Worm (Caenorhabditis elegans) whole organism, dauer: ENCODE data around the gene srg-5.

Experiments
- unc-62 ChIP-seq: sonication (generic microtip); optimal IDR thresholded peaks from 2 replicates; lab custom pipeline; 2017; ENCODE audit warnings: missing biosample characterization, missing genetic modification reagents, missing genetic modification characterization

Gene srg-5

ce11 chrIII:6280070-6280596 lies 15.8 kb upstream of the srg-5 start, which contains the start of gene hmg-1.2:
hmg-1.2 (plus strand) TSS chrIII:6280380.
- TF ChIP-seq unc-62 (GFP tag; lab: Kevin White, UChicago): no peak

- no peak for TF ChIP-seq unc-62 (GFP tag; lab: Kevin White, UChicago)
Measured at ce11 chrIII:6279453-6279852, 15.1 kb upstream of the srg-5 start.

- TF ChIP-seq unc-62 (GFP tag; lab: Kevin White, UChicago): no peak
Measured at ce11 chrIII:6278301-6278827, 14.0 kb upstream of the srg-5 start, which contains the start of gene C18F10.7. C18F10.7 (minus strand) TSS chrIII:6278351.

- no peak for TF ChIP-seq unc-62 (GFP tag; lab: Kevin White, UChicago)
Measured at ce11 chrIII:6272868-6273267, 8.5 kb upstream of the srg-5 start, which contains the start of gene C18F10.2. C18F10.2 (plus strand) TSS chrIII:6273168.

ce11 chrIII:6270277-6270676 lies 5.9 kb upstream of the srg-5 start, which contains the start of gene srg-3:
srg-3 (minus strand) TSS chrIII:6270377.
- TF ChIP-seq unc-62 (GFP tag; lab: Kevin White, UChicago): no peak

ce11 chrIII:6268061-6268460 lies 3.7 kb upstream of the srg-5 start, which contains the start of gene srg-7:
srg-7 (minus strand) TSS chrIII:6268161.
- TF ChIP-seq unc-62 (GFP tag; lab: Kevin White, UChicago): no peak

ce11 chrIII:6265911-6266310 lies 1.6 kb upstream of the srg-5 start, which contains the start of gene srg-6:
srg-6 (minus strand) TSS chrIII:6266011.
- TF ChIP-seq unc-62 (GFP tag; lab: Kevin White, UChicago): no peak

ce11 chrIII:6261985-6262384 lies 2.4 kb downstream of the srg-5 start, which contains the start of gene srg-4:
srg-4 (minus strand) TSS chrIII:6262085.
- no peak for TF ChIP-seq unc-62 (GFP tag; lab: Kevin White, UChicago)

ce11 chrIII:6260115-6260514 lies 4.2 kb downstream of the srg-5 start, which contains the start of gene srg-2:
srg-2 (minus strand) TSS chrIII:6260215.
- TF ChIP-seq unc-62 (GFP tag; lab: Kevin White, UChicago): no peak

- no peak for TF ChIP-seq unc-62 (GFP tag; lab: Kevin White, UChicago)
Measured at ce11 chrIII:6258262-6258661, 6.1 kb downstream of the srg-5 start, which contains the start of gene srg-1. srg-1 (minus strand) TSS chrIII:6258362.

ce11 chrIII:6256675-6257074 lies 7.7 kb downstream of the srg-5 start, which contains the start of gene srg-9:
srg-9 (minus strand) TSS chrIII:6256775.
- TF ChIP-seq unc-62 (GFP tag; lab: Kevin White, UChicago): no peak

ce11 chrIII:6254737-6255136 lies 9.6 kb downstream of the srg-5 start, which contains the start of gene srg-8:
srg-8 (minus strand) TSS chrIII:6254837.
- TF ChIP-seq unc-62 (GFP tag; lab: Kevin White, UChicago): no peak

ce11 chrIII:6251511-6251910 lies 12.8 kb downstream of the srg-5 start, which contains the start of gene amdh-1:
amdh-1 (plus strand) TSS chrIII:6251811.
- no peak for TF ChIP-seq unc-62 (GFP tag; lab: Kevin White, UChicago)

ce11 chrIII:6248064-6248687 lies 16.2 kb downstream of the srg-5 start, which contains the start of the genes gen-1 and stt-3:
gen-1 (minus strand) TSS chrIII:6248158.
stt-3 (plus strand) TSS chrIII:6248637.
- no peak for TF ChIP-seq unc-62 (GFP tag; lab: Kevin White, UChicago)

- no peak for TF ChIP-seq unc-62 (GFP tag; lab: Kevin White, UChicago)
Measured at ce11 chrIII:6245728-6246127, 18.6 kb downstream of the srg-5 start, which contains the start of gene bcas-2. bcas-2 (minus strand) TSS chrIII:6245828.

- no peak for TF ChIP-seq unc-62 (GFP tag; lab: Kevin White, UChicago)
Measured at ce11 chrIII:6240528-6240927, 23.8 kb downstream of the srg-5 start, which contains the start of gene T12A2.3. T12A2.3 (plus strand) TSS chrIII:6240828.
